Worm (Caenorhabditis elegans): ENCODE data around the gene mltn-11.

ce11 chrV:16687227-16687626, 51.2 kb downstream of the mltn-11 start, which contains the start of gene srz-102:
- TF ChIP-seq unc-39 (tag; optimal IDR thresholded peaks at IDR 0.05) (no peak), gmeb-1 (tag; optimal IDR thresholded peaks at IDR 0.05) (no peak), blmp-1 (tag; optimal IDR thresholded peaks at IDR 0.05; ENCODE audit: insufficient read depth) (no peak), nhr-6 (tag; optimal IDR thresholded peaks at IDR 0.05) (no peak), dmd-4 (tag; optimal IDR thresholded peaks at IDR 0.05) (no peak), snpc-4 (tag; optimal IDR thresholded peaks at IDR 0.05) (no peak)
